Worm (Caenorhabditis elegans) whole organism, L4 larva: Measurements from ENCODE around the gene lin-22.

Experiments used
- D1046.2 ChIP-seq: fragments of 200-800 bp; sonication (Bioruptor generic); IDR thresholded peaks from 2 replicates; pipeline ENCODE4 v1.3.6; 2022; ENCODE audit warnings: missing genetic modification characterization, missing compliant biosample characterization
- F44E2.7 ChIP-seq: fragments of 200-800 bp; sonication (Bioruptor generic); IDR thresholded peaks from 2 replicates; pipeline ENCODE4 v2.1.2; 2022; ENCODE audit warnings: missing genetic modification characterization, missing compliant biosample characterization
- F49E8.2 ChIP-seq: sonication (generic microtip); optimal IDR thresholded peaks from 2 replicates; lab custom pipeline; 2016; ENCODE audit warnings: missing compliant biosample characterization, mild to moderate bottlenecking, missing genetic modification characterization, borderline replicate concordance
- T26A8.4 ChIP-seq: fragments of 200-800 bp; sonication (Bioruptor generic); IDR thresholded peaks from 2 replicates; pipeline ENCODE4 v1.3.6; 2022; ENCODE audit warnings: missing genetic modification characterization, missing compliant biosample characterization
- Y105C5A.15 ChIP-seq: fragments of 200-800 bp; sonication (Bioruptor generic); IDR thresholded peaks from 2 replicates; pipeline ENCODE4 v1.3.6; 2022; ENCODE audit warnings: missing genetic modification characterization, missing compliant biosample characterization
- Y48G9A.11 ChIP-seq: fragments of 200-800 bp; sonication (Bioruptor generic); IDR thresholded peaks from 2 replicates; pipeline ENCODE4 v1.3.6; 2022; ENCODE audit warnings: missing genetic modification reagents, missing genetic modification characterization, missing compliant biosample characterization
- Y5F2A.4 ChIP-seq: fragments of 200-800 bp; sonication (Bioruptor generic); optimal IDR thresholded peaks from 2 replicates; lab custom pipeline; 2018; ENCODE audit warnings: mild to moderate bottlenecking, missing genetic modification characterization, missing compliant biosample characterization
- ZK337.2 ChIP-seq: fragments of 200-800 bp; sonication (Bioruptor generic); IDR thresholded peaks from 2 replicates; pipeline ENCODE4 v1.3.6; 2022; ENCODE audit warnings: missing genetic modification reagents, missing genetic modification characterization, missing compliant biosample characterization
- aha-1 ChIP-seq: fragments of 150-350 bp; peaks from one replicate; lab custom pipeline; 2014; ENCODE audit warnings: missing biosample characterization, missing genetic modification characterization
- ama-1 ChIP-seq: fragments of 150-350 bp; optimal IDR thresholded peaks from 2 replicates; lab custom pipeline; 2014; ENCODE audit warnings: inconsistent platforms, mixed read lengths
- arid-1 ChIP-seq: fragments of 200-800 bp; sonication (Bioruptor generic); conservative IDR thresholded peaks from 2 replicates; pipeline ENCODE4 v1.3.6; 2022; ENCODE audit warnings: missing genetic modification reagents, missing genetic modification characterization, missing compliant biosample characterization
- attf-4 ChIP-seq: sonication (generic microtip); optimal IDR thresholded peaks from 3 replicates; lab custom pipeline; 2017; ENCODE audit warnings: missing biosample characterization, missing genetic modification characterization
- ctbp-1 ChIP-seq: fragments of 200-800 bp; sonication (Bioruptor generic); IDR thresholded peaks from 2 replicates; pipeline ENCODE4 v1.3.6; 2022; ENCODE audit warnings: missing genetic modification reagents, missing genetic modification characterization, missing compliant biosample characterization
- daf-19 ChIP-seq: fragments of 200-800 bp; sonication (Bioruptor generic); conservative IDR thresholded peaks from 2 replicates; pipeline ENCODE4 v1.3.6; 2022; ENCODE audit warnings: missing genetic modification characterization, missing compliant biosample characterization
- daf-8 ChIP-seq: fragments of 200-800 bp; sonication (Bioruptor generic); IDR thresholded peaks from 2 replicates; pipeline ENCODE4 v1.3.6; 2022; ENCODE audit warnings: missing genetic modification characterization, missing compliant biosample characterization
- dmd-8 ChIP-seq: fragments of 200-800 bp; sonication (Bioruptor generic); IDR thresholded peaks from 2 replicates; pipeline ENCODE4 v1.3.6; 2022; ENCODE audit warnings: missing genetic modification characterization, missing compliant biosample characterization
- dmd-9 ChIP-seq: fragments of 200-800 bp; sonication (Bioruptor generic); IDR thresholded peaks from 2 replicates; pipeline ENCODE4 v1.3.6; 2022; ENCODE audit warnings: missing genetic modification reagents, missing genetic modification characterization, missing compliant biosample characterization
- egl-43 ChIP-seq: fragments of 200-800 bp; sonication (Bioruptor generic); IDR thresholded peaks from 2 replicates; pipeline ENCODE4 v1.3.6; 2022; ENCODE audit warnings: missing genetic modification reagents, missing genetic modification characterization, missing compliant biosample characterization
- hif-1 ChIP-seq, 2 experiments: sonication (generic microtip); optimal IDR thresholded peaks; 2 replicates each; lab custom pipeline; 2016 to 2017; ENCODE audit warnings: missing compliant biosample characterization in 2 of 2, missing genetic modification characterization in 2 of 2, missing genetic modification reagents in 2 of 2, missing genotype in 2 of 2, mild to moderate bottlenecking in 1 of 2
- hlh-11 ChIP-seq: fragments of 200-800 bp; sonication (Bioruptor generic); optimal IDR thresholded peaks from 2 replicates; lab custom pipeline; 2018; ENCODE audit warnings: mild to moderate bottlenecking, missing genetic modification characterization, missing compliant biosample characterization
- hlh-30 ChIP-seq: sonication (generic microtip); optimal IDR thresholded peaks from 2 replicates; lab custom pipeline; 2017; ENCODE audit warnings: antibody characterized with exemption, mild to moderate bottlenecking, missing genetic modification characterization, missing compliant biosample characterization; ENCODE audit not compliant: insufficient read depth
- hmg-1.1 ChIP-seq: fragments of 200-800 bp; sonication (Bioruptor generic); IDR thresholded peaks from 2 replicates; pipeline ENCODE4 v1.3.6; 2022; ENCODE audit warnings: missing genetic modification reagents, missing genetic modification characterization, missing compliant biosample characterization
- lin-15B ChIP-seq: fragments of 150-350 bp; sonication (generic microtip); optimal IDR thresholded peaks from 3 replicates; lab custom pipeline; 2014; ENCODE audit warnings: missing biosample characterization, missing genetic modification characterization
- lin-29 ChIP-seq: fragments of 200-800 bp; sonication (Bioruptor generic); IDR thresholded peaks from 2 replicates; pipeline ENCODE4 v1.3.6; 2022; ENCODE audit warnings: missing genetic modification reagents, missing genetic modification characterization, missing compliant biosample characterization
- lin-38 ChIP-seq: fragments of 200-800 bp; sonication (Bioruptor generic); IDR thresholded peaks from 2 replicates; pipeline ENCODE4 v1.3.6; 2022; ENCODE audit warnings: missing genetic modification reagents, missing genetic modification characterization, missing compliant biosample characterization
- madf-5 ChIP-seq, 2 experiments: fragments of 200-800 bp; sonication (Bioruptor generic); IDR thresholded peaks; 2 replicates each; pipeline ENCODE4 v1.3.6; 2022; ENCODE audit warnings: missing compliant biosample characterization in 2 of 2, missing genetic modification characterization in 2 of 2
- madf-9 ChIP-seq: fragments of 200-800 bp; sonication (Bioruptor generic); conservative IDR thresholded peaks from 2 replicates; pipeline ENCODE4 v1.3.6; 2022; ENCODE audit warnings: missing genetic modification reagents, missing genetic modification characterization, missing compliant biosample characterization
- mep-1 ChIP-seq: fragments of 150-350 bp; sonication (generic microtip); optimal IDR thresholded peaks from 3 replicates; lab custom pipeline; 2014; ENCODE audit warnings: missing biosample characterization, missing genetic modification characterization
- mxl-3 ChIP-seq: fragments of 200-800 bp; sonication (Bioruptor generic); optimal IDR thresholded peaks from 2 replicates; lab custom pipeline; 2018; ENCODE audit warnings: mild to moderate bottlenecking, missing genetic modification characterization, missing compliant biosample characterization
- nhr-111 ChIP-seq: fragments of 200-800 bp; sonication (Bioruptor generic); optimal IDR thresholded peaks from 2 replicates; lab custom pipeline; 2018; ENCODE audit warnings: mild to moderate bottlenecking, missing genetic modification characterization, missing compliant biosample characterization
- nhr-28 ChIP-seq: fragments of 150-350 bp; optimal IDR thresholded peaks from 2 replicates; lab custom pipeline; 2014; ENCODE audit warnings: missing biosample characterization, missing genetic modification characterization
- nhr-77 ChIP-seq: fragments of 150-350 bp; optimal IDR thresholded peaks from 2 replicates; lab custom pipeline; 2014; ENCODE audit warnings: missing biosample characterization, missing genetic modification characterization
- pha-4 ChIP-seq, 2 experiments: fragments of 150-350 bp in 1 of 2; fragments of 200-800 bp in 1 of 2; sonication (Bioruptor generic) in 1 of 2; IDR thresholded peaks in 1 of 2; optimal IDR thresholded peaks in 1 of 2; 2 replicates each; pipeline versions ENCODE4 v1.3.6 to Lab custom; 2014 to 2022; ENCODE audit warnings: missing genetic modification characterization in 2 of 2, missing genetic modification reagents in 2 of 2, missing biosample characterization in 1 of 2, missing compliant biosample characterization in 1 of 2
- pqm-1 ChIP-seq: sonication (generic microtip); optimal IDR thresholded peaks from 2 replicates; lab custom pipeline; 2017; ENCODE audit warnings: missing biosample characterization, missing genetic modification characterization
- rbr-2 ChIP-seq: sonication (generic microtip); optimal IDR thresholded peaks from 2 replicates; lab custom pipeline; 2016; ENCODE audit warnings: missing genotype, missing genetic modification characterization, missing compliant biosample characterization
- set-16 ChIP-seq: fragments of 200-800 bp; sonication (Bioruptor generic); IDR thresholded peaks from 2 replicates; pipeline ENCODE4 v1.3.6; 2022; ENCODE audit warnings: missing genetic modification reagents, missing genetic modification characterization, missing compliant biosample characterization
- skn-1 ChIP-seq: fragments of 150-350 bp; optimal IDR thresholded peaks from 2 replicates; lab custom pipeline; 2014; ENCODE audit warnings: missing biosample characterization, missing genetic modification characterization
- snpc-1.2 ChIP-seq: fragments of 200-800 bp; sonication (Bioruptor generic); IDR thresholded peaks from 2 replicates; pipeline ENCODE4 v1.3.6; 2022; ENCODE audit warnings: missing genetic modification reagents, missing genetic modification characterization, missing compliant biosample characterization
- spr-3 ChIP-seq: fragments of 200-800 bp; sonication (Bioruptor generic); optimal IDR thresholded peaks from 2 replicates; lab custom pipeline; 2018; ENCODE audit warnings: mild to moderate bottlenecking, missing genetic modification characterization, missing compliant biosample characterization
- unc-62 ChIP-seq, 3 experiments: fragments of 150-350 bp in 1 of 3; sonication (generic microtip); optimal IDR thresholded peaks in 2 of 3; peaks in 1 of 3; 1 replicate in 1 of 3; 2 replicates in 2 of 3; lab custom pipeline; 2014 to 2017; ENCODE audit warnings: missing biosample characterization in 3 of 3, missing genetic modification characterization in 3 of 3, missing genetic modification reagents in 3 of 3, missing genotype in 1 of 3
- zfp-3 ChIP-seq: fragments of 200-800 bp; sonication (Bioruptor generic); conservative IDR thresholded peaks from 2 replicates; pipeline ENCODE4 v1.3.6; 2022; ENCODE audit warnings: missing genetic modification reagents, missing genetic modification characterization, missing compliant biosample characterization
- ztf-11 ChIP-seq: fragments of 150-350 bp; optimal IDR thresholded peaks from 2 replicates; lab custom pipeline; 2014; ENCODE audit warnings: missing biosample characterization, missing genetic modification characterization

lin-22 gene

ce11 chrIV:2982443-2982842 is 37.1 kb upstream of the lin-22 start:
- no peak for TF ChIP-seq spr-3 (GFP tag; lab: Kevin White, UChicago)
- TF ChIP-seq aha-1 = peak; percentile 70

- TF ChIP-seq dmd-8 (GFP tag; lab: Robert Waterston, UW) (no peak), Y48G9A.11 (GFP tag; lab: Robert Waterston, UW) (no peak), nhr-28 (tag; lab: Kevin White, UChicago) (no peak), lin-15B (tag; lab: Kevin White, UChicago) (no peak), mxl-3 (GFP tag; lab: Kevin White, UChicago) (no peak), unc-62 (GFP tag; optimal IDR thresholded peaks at IDR 0.05 in 1 of 2; lab: Kevin White, UChicago) (peak in 1 of 2 experiments; percentile 77), unc-62 (tag; optimal IDR thresholded peaks at IDR 0.05; lab: Kevin White, UChicago) (no peak), madf-5 (GFP tag; IDR thresholded peaks at IDR 0.05; lab: Robert Waterston, UW) (no peak), skn-1 (no peak), dmd-9 (GFP tag; lab: Robert Waterston, UW) (no peak), nhr-111 (no peak), pha-4 (GFP tag; IDR thresholded peaks at IDR 0.05; lab: Robert Waterston, UW) (no peak), pha-4 (tag; optimal IDR thresholded peaks at IDR 0.05; lab: Kevin White, UChicago) (no peak), aha-1 (peak; percentile 1)
Measured at ce11 chrIV:2986720-2987119, 32.8 kb upstream of the lin-22 start.

- peak; percentile 7 for TF ChIP-seq rbr-2
- peak; percentile 1 for TF ChIP-seq mep-1 (tag; lab: Kevin White, UChicago)
- TF ChIP-seq hmg-1.1 = peak; percentile 56
- 0 out of 2 replicates have a peak, but pooled peaks have one; percentile 17 for TF ChIP-seq arid-1 (GFP tag; lab: Robert Waterston, UW)
- peak; percentile 46; the same call in 1 of the 2 replicates for TF ChIP-seq snpc-1.2
- peak; percentile 44 for TF ChIP-seq hlh-11 (tag; lab: Kevin White, UChicago)
- peak; percentile 34 for TF ChIP-seq hlh-30 (tag; lab: Kevin White, UChicago)
- no peak for TF ChIP-seq zfp-3 (GFP tag; lab: Robert Waterston, UW)
- TF ChIP-seq aha-1 = peak; percentile 61
- TF ChIP-seq F44E2.7 (GFP tag; lab: Robert Waterston, UW) = 0 out of 2 replicates have a peak, but pooled peaks have one; percentile 50
- TF ChIP-seq T26A8.4 (GFP tag; lab: Robert Waterston, UW) = peak; percentile 52
- peak in 1 of 2 experiments; percentile 15 for TF ChIP-seq unc-62 (GFP tag; optimal IDR thresholded peaks at IDR 0.05 in 1 of 2; lab: Kevin White, UChicago)
- no peak for TF ChIP-seq unc-62 (tag; optimal IDR thresholded peaks at IDR 0.05; lab: Kevin White, UChicago)
- peak in 1 of 2 experiments; percentile 29 for TF ChIP-seq hif-1 (tag; optimal IDR thresholded peaks at IDR 0.05; lab: Kevin White, UChicago)
- TF ChIP-seq attf-4 (tag; lab: Kevin White, UChicago) = no peak
- no peak for TF ChIP-seq ama-1 (lab: Kevin White, UChicago)
- 0 out of 2 replicates have a peak, but pooled peaks have one; percentile 68 for TF ChIP-seq D1046.2 (GFP tag; lab: Robert Waterston, UW)
- peak; percentile 97 for TF ChIP-seq set-16
- peak; percentile 77 for TF ChIP-seq egl-43 (GFP tag; lab: Robert Waterston, UW)
- TF ChIP-seq madf-9 (GFP tag; lab: Robert Waterston, UW) = no peak
- 0 out of 2 replicates have a peak, but pooled peaks have one; percentile 5 for TF ChIP-seq lin-38
- TF ChIP-seq mxl-3 (GFP tag; lab: Kevin White, UChicago) = peak; percentile 47
- peak; percentile 54; the same call in 1 of the 2 replicates for TF ChIP-seq ctbp-1 (GFP tag; lab: Robert Waterston, UW)
- TF ChIP-seq ZK337.2 (GFP tag; lab: Robert Waterston, UW) = no peak
- TF ChIP-seq, all 104 proteins: peak for 18
Measured at ce11 chrIV:2990519-2990918, 29.0 kb upstream of the lin-22 start.

ce11 chrIV:2993278-2993899 is 26.1 kb upstream of the lin-22 start:
- TF ChIP-seq Y5F2A.4 (GFP tag; lab: Kevin White, UChicago) = no peak
- TF ChIP-seq daf-8 = no peak
- TF ChIP-seq Y105C5A.15 (GFP tag; lab: Robert Waterston, UW) = peak; percentile 48; the same call in 1 of the 2 replicates
- peak in 1 of 2 experiments; percentile 88 for TF ChIP-seq unc-62 (GFP tag; optimal IDR thresholded peaks at IDR 0.05 in 1 of 2; lab: Kevin White, UChicago)
- no peak for TF ChIP-seq unc-62 (tag; optimal IDR thresholded peaks at IDR 0.05; lab: Kevin White, UChicago)
- no peak for TF ChIP-seq F49E8.2
- TF ChIP-seq lin-29 = no peak
- TF ChIP-seq pqm-1 (tag; lab: Kevin White, UChicago) = no peak
- peak; percentile 52; the same call in 1 of the 2 replicates for TF ChIP-seq T26A8.4 (GFP tag; lab: Robert Waterston, UW)
- TF ChIP-seq dmd-9 (GFP tag; lab: Robert Waterston, UW) = no peak
- peak in 1 of 2 experiments; percentile 66 for TF ChIP-seq hif-1 (tag; optimal IDR thresholded peaks at IDR 0.05; lab: Kevin White, UChicago)
- TF ChIP-seq daf-19 (GFP tag; lab: Robert Waterston, UW) = no peak
- peak; percentile 37; the same call in 1 of the 2 replicates for TF ChIP-seq madf-9 (GFP tag; lab: Robert Waterston, UW)
- TF ChIP-seq rbr-2 = peak; percentile 38
- no peak for TF ChIP-seq nhr-77 (tag; lab: Kevin White, UChicago)
- TF ChIP-seq snpc-1.2 = peak; percentile 52; the same call in 1 of the 2 replicates
- TF ChIP-seq ztf-11 (tag; lab: Kevin White, UChicago) = no peak
- peak; percentile 93 for TF ChIP-seq aha-1
